Fruit fly (Drosophila melanogaster) whole organism, embryonic: Measurements from ENCODE around the gene CG42710.

Experiments used
- B-H2 ChIP-seq: fragments of 200-800 bp; sonication (Bioruptor generic); optimal IDR thresholded peaks from 2 replicates; lab custom pipeline; 2018; ENCODE audit warnings: missing biosample characterization, mild to moderate bottlenecking, missing genetic modification characterization
- BtbVII ChIP-seq: fragments of 200-800 bp; sonication (Bioruptor generic); optimal IDR thresholded peaks from 3 replicates; lab custom pipeline; 2017; ENCODE audit warnings: missing biosample characterization, mild to moderate bottlenecking, missing genetic modification characterization
- CG10959 ChIP-seq: fragments of 200-800 bp; sonication (Bioruptor generic); IDR thresholded peaks from 2 replicates; pipeline ENCODE4 v1.3.6; 2022; ENCODE audit warnings: missing biosample characterization, missing genetic modification characterization
- CG11723 ChIP-seq: fragments of 200-800 bp; sonication (Bioruptor generic); optimal IDR thresholded peaks from 2 replicates; lab custom pipeline; 2017; ENCODE audit warnings: missing biosample characterization, mild to moderate bottlenecking, missing genetic modification characterization
- CG14014 ChIP-seq: fragments of 200-800 bp; sonication (Bioruptor generic); IDR thresholded peaks from 2 replicates; pipeline ENCODE4 v1.3.6; 2022; ENCODE audit warnings: missing biosample characterization, missing genetic modification characterization
- CG1529 ChIP-seq: fragments of 200-800 bp; sonication (Bioruptor generic); optimal IDR thresholded peaks from 3 replicates; lab custom pipeline; 2018; ENCODE audit warnings: missing biosample characterization, missing genetic modification characterization
- CG1792 ChIP-seq: fragments of 200-800 bp; sonication (Bioruptor generic); optimal IDR thresholded peaks from 2 replicates; lab custom pipeline; 2016; ENCODE audit warnings: missing biosample characterization, missing genetic modification characterization
- CG2712 ChIP-seq: fragments of 200-800 bp; optimal IDR thresholded peaks from 3 replicates; lab custom pipeline; 2019; ENCODE audit warnings: missing biosample characterization, mild to moderate bottlenecking, missing genetic modification characterization, moderate library complexity
- CG2889 ChIP-seq: fragments of 200-800 bp; sonication (Bioruptor generic); IDR thresholded peaks from 3 replicates; pipeline ENCODE4 v1.3.6; 2022; ENCODE audit warnings: missing biosample characterization, missing genetic modification characterization
- CG34376 ChIP-seq: fragments of 200-800 bp; sonication (Bioruptor generic); optimal IDR thresholded peaks from 2 replicates; lab custom pipeline; 2018; ENCODE audit warnings: missing biosample characterization, mild to moderate bottlenecking, missing genetic modification characterization
- CG3847 ChIP-seq: fragments of 200-800 bp; sonication (Bioruptor generic); IDR thresholded peaks from 2 replicates; pipeline ENCODE4 v1.3.6; 2022; ENCODE audit warnings: missing biosample characterization, missing genetic modification characterization
- CG42726 ChIP-seq: fragments of 200-800 bp; sonication (Bioruptor generic); IDR thresholded peaks from 2 replicates; pipeline ENCODE4 v1.3.6; 2022; ENCODE audit warnings: missing biosample characterization, missing genetic modification characterization; ENCODE audit not compliant: partially characterized antibody
- CG6854 ChIP-seq: fragments of 200-800 bp; sonication (Bioruptor generic); optimal IDR thresholded peaks from 3 replicates; lab custom pipeline; 2017; ENCODE audit warnings: missing biosample characterization, mild to moderate bottlenecking, missing genetic modification characterization
- CG9437 ChIP-seq: fragments of 200-800 bp; sonication (Bioruptor generic); optimal IDR thresholded peaks from 2 replicates; lab custom pipeline; 2018; ENCODE audit warnings: missing biosample characterization, mild to moderate bottlenecking, missing genetic modification characterization
- CG9932 ChIP-seq: fragments of 200-800 bp; sonication (Bioruptor generic); IDR thresholded peaks from 2 replicates; pipeline ENCODE4 v1.3.6; 2022; ENCODE audit warnings: missing biosample characterization, missing genetic modification characterization
- CHES-1-like ChIP-seq: fragments of 200-800 bp; sonication (Bioruptor generic); optimal IDR thresholded peaks from 2 replicates; lab custom pipeline; 2016; ENCODE audit warnings: missing biosample characterization, missing genetic modification characterization
- Fer1 ChIP-seq: fragments of 200-800 bp; sonication (Bioruptor generic); optimal IDR thresholded peaks from 2 replicates; lab custom pipeline; 2017; ENCODE audit warnings: missing biosample characterization, mild to moderate bottlenecking, missing genetic modification characterization
- Hsf ChIP-seq: fragments of 200-800 bp; sonication (Bioruptor generic); optimal IDR thresholded peaks from 3 replicates; lab custom pipeline; 2016; ENCODE audit warnings: missing biosample characterization, missing genetic modification characterization
- Mad ChIP-seq: fragments of 200-800 bp; sonication (Bioruptor generic); optimal IDR thresholded peaks from 2 replicates; lab custom pipeline; 2016; ENCODE audit warnings: missing biosample characterization, missing genetic modification characterization
- Mes4 ChIP-seq: fragments of 200-800 bp; sonication (Bioruptor generic); optimal IDR thresholded peaks from 2 replicates; lab custom pipeline; 2016; ENCODE audit warnings: missing biosample characterization, missing genetic modification characterization
- Oaz ChIP-seq: fragments of 200-800 bp; sonication (Bioruptor generic); IDR thresholded peaks from 2 replicates; pipeline ENCODE4 v1.3.6; 2022; ENCODE audit warnings: missing biosample characterization, missing genetic modification characterization
- amos ChIP-seq: fragments of 200-800 bp; sonication (Bioruptor generic); IDR thresholded peaks from 2 replicates; pipeline ENCODE4 v1.3.6; 2022; ENCODE audit warnings: missing biosample characterization, missing genetic modification characterization; ENCODE audit not compliant: partially characterized antibody
- ash1 ChIP-seq: fragments of 200-800 bp; sonication (Bioruptor generic); optimal IDR thresholded peaks from 2 replicates; lab custom pipeline; 2018; ENCODE audit warnings: missing biosample characterization, mild to moderate bottlenecking, missing genetic modification characterization
- bsh ChIP-seq, 2 experiments: fragments of 200-800 bp; sonication (Bioruptor generic); optimal IDR thresholded peaks; 2 replicates each; lab custom pipeline; 2017 to 2018; ENCODE audit warnings: mild to moderate bottlenecking in 2 of 2, missing biosample characterization in 2 of 2, missing genetic modification characterization in 2 of 2, moderate library complexity in 1 of 2
- chinmo ChIP-seq: fragments of 200-800 bp; sonication (Bioruptor generic); IDR thresholded peaks from 4 replicates; pipeline ENCODE4 v1.3.6; 2022; ENCODE audit warnings: missing biosample characterization, missing genetic modification characterization; ENCODE audit not compliant: partially characterized antibody
- dmrt99B ChIP-seq: fragments of 200-800 bp; sonication (Bioruptor generic); optimal IDR thresholded peaks from 2 replicates; lab custom pipeline; 2018; ENCODE audit warnings: missing biosample characterization, mild to moderate bottlenecking, missing genetic modification characterization, moderate library complexity
- eve ChIP-seq, 2 experiments: fragments of >200 bp; optimal IDR thresholded peaks; 2 replicates each; lab custom pipeline; 2017; ENCODE audit warnings: missing biosample characterization in 2 of 2, missing genetic modification characterization in 2 of 2
- grau ChIP-seq: fragments of 200-800 bp; optimal IDR thresholded peaks from 3 replicates; lab custom pipeline; 2019; ENCODE audit warnings: missing biosample characterization, mild to moderate bottlenecking, missing genetic modification characterization, moderate library complexity
- gro ChIP-seq: fragments of 200-800 bp; sonication (Bioruptor generic); optimal IDR thresholded peaks from 2 replicates; lab custom pipeline; 2016; ENCODE audit warnings: missing biosample characterization, missing genetic modification characterization
- hb ChIP-seq: fragments of 200-800 bp; sonication (Bioruptor generic); IDR thresholded peaks from 3 replicates; pipeline ENCODE4 v1.3.6; 2022; ENCODE audit warnings: missing biosample characterization, missing genetic modification characterization; ENCODE audit not compliant: partially characterized antibody
- kah ChIP-seq: fragments of 200-800 bp; sonication (Bioruptor generic); optimal IDR thresholded peaks from 2 replicates; lab custom pipeline; 2018; ENCODE audit warnings: missing biosample characterization, mild to moderate bottlenecking, missing genetic modification characterization
- kay ChIP-seq: fragments of 200-800 bp; sonication (Bioruptor generic); optimal IDR thresholded peaks from 2 replicates; lab custom pipeline; 2016; ENCODE audit warnings: missing biosample characterization, missing genetic modification characterization
- lab ChIP-seq: fragments of 200-800 bp; sonication (Bioruptor generic); optimal IDR thresholded peaks from 3 replicates; lab custom pipeline; 2017; ENCODE audit warnings: missing biosample characterization, missing genetic modification characterization, mild to moderate bottlenecking, moderate library complexity, missing genetic modification reagents
- lov ChIP-seq, 2 experiments: fragments of 200-800 bp in 1 of 2; fragments of >200 bp in 1 of 2; sonication (Bioruptor generic) in 1 of 2; IDR thresholded peaks in 1 of 2; optimal IDR thresholded peaks in 1 of 2; 2 replicates in 1 of 2; 3 replicates in 1 of 2; pipeline versions ENCODE4 v1.3.6 to Lab custom; 2017 to 2022; ENCODE audit warnings: missing biosample characterization in 1 of 2, missing genetic modification characterization in 1 of 2
- luna ChIP-seq: fragments of 200-800 bp; sonication (Bioruptor generic); optimal IDR thresholded peaks from 2 replicates; lab custom pipeline; 2016; ENCODE audit warnings: missing biosample characterization, missing genetic modification characterization
- mam ChIP-seq: fragments of 200-800 bp; sonication (Bioruptor generic); optimal IDR thresholded peaks from 3 replicates; lab custom pipeline; 2016; ENCODE audit warnings: missing biosample characterization, missing genetic modification characterization
- onecut ChIP-seq: fragments of 200-800 bp; sonication (Bioruptor generic); IDR thresholded peaks from 2 replicates; pipeline ENCODE4 v1.3.6; 2022; ENCODE audit warnings: missing biosample characterization, missing genetic modification characterization
- pros ChIP-seq: fragments of 200-800 bp; sonication (Bioruptor generic); optimal IDR thresholded peaks from 3 replicates; lab custom pipeline; 2019; ENCODE audit warnings: missing biosample characterization, mild to moderate bottlenecking, missing genetic modification characterization, moderate library complexity
- sens-2 ChIP-seq: fragments of 200-800 bp; sonication (Bioruptor generic); IDR thresholded peaks from 2 replicates; pipeline ENCODE4 v1.3.6; 2022; ENCODE audit warnings: missing biosample characterization, missing genetic modification characterization
- vfl ChIP-seq: fragments of 200-800 bp; sonication (Bioruptor generic); optimal IDR thresholded peaks from 2 replicates; lab custom pipeline; 2016; ENCODE audit warnings: missing biosample characterization, missing genetic modification characterization

The CG42710 gene

dm6 chr2L:8735572-8735996 is 46.7 kb downstream of the CG42710 start (continued):
- TF ChIP-seq amos (GFP tag; lab: Robert Waterston, UW), result peak; percentile 48; the same call in 1 of the 2 replicates
- TF ChIP-seq CG1792 (GFP tag; lab: Kevin White, UChicago), result peak; percentile 9
- peak; percentile 45 for TF ChIP-seq CG9932 (GFP tag; lab: Robert Waterston, UW)
- peak; percentile 4 for TF ChIP-seq pros
- peak; percentile 38 for TF ChIP-seq kay (GFP tag; lab: Kevin White, UChicago)
- TF ChIP-seq CG14014 (GFP tag; lab: Robert Waterston, UW), result peak; percentile 44; the same call in 1 of the 2 replicates
- TF ChIP-seq gro, result peak; percentile 84
- TF ChIP-seq Hsf (GFP tag; lab: Kevin White, UChicago), result no peak
- peak; percentile 33 for TF ChIP-seq grau (tag; lab: Kevin White, UChicago)
- peak; percentile 11 for TF ChIP-seq CG11723 (GFP tag; lab: Kevin White, UChicago)
- no peak for TF ChIP-seq CG2889
- TF ChIP-seq CG3847 (GFP tag; lab: Robert Waterston, UW), result peak; percentile 37
- TF ChIP-seq kah, result peak; percentile 4
- peak; percentile 30 for TF ChIP-seq dmrt99B (tag; lab: Kevin White, UChicago)
- TF ChIP-seq CG34376 (GFP tag; lab: Kevin White, UChicago), result peak; percentile 87
- TF ChIP-seq CG9437 (GFP tag; lab: Kevin White, UChicago), result peak; percentile 32
- peak; percentile 5 for TF ChIP-seq mam
- peak; percentile 25; the same call in 1 of the 2 replicates for TF ChIP-seq Oaz (GFP tag; lab: Robert Waterston, UW)
- TF ChIP-seq Mes4 (GFP tag; lab: Kevin White, UChicago), result peak; percentile 0
- TF ChIP-seq bsh (GFP tag; optimal IDR thresholded peaks at IDR 0.05; lab: Kevin White, UChicago), result peak in 1 of 2 experiments; percentile 30
- TF ChIP-seq vfl (GFP tag; lab: Kevin White, UChicago), result peak; percentile 7
- peak; percentile 69 for TF ChIP-seq CG42726 (GFP tag; lab: Robert Waterston, UW)
- no peak for TF ChIP-seq CG1529 (GFP tag; lab: Kevin White, UChicago)
- 0 out of 2 replicates have a peak, but pooled peaks have one; percentile 39 for TF ChIP-seq sens-2 (GFP tag; lab: Robert Waterston, UW)
- TF ChIP-seq Fer1, result peak; percentile 77
- peak; percentile 7 for TF ChIP-seq CG2712
- no peak for TF ChIP-seq lov (optimal IDR thresholded peaks at IDR 0.05; lab: Kevin White, UChicago)
- peak; percentile 64; the same call in 1 of the 3 replicates for TF ChIP-seq lov (GFP tag; IDR thresholded peaks at IDR 0.05; lab: Robert Waterston, UW)
- TF ChIP-seq ash1 (GFP tag; lab: Kevin White, UChicago), result peak; percentile 25
- peak; percentile 35 for TF ChIP-seq CHES-1-like (GFP tag; lab: Kevin White, UChicago)
- peak; percentile 99 for TF ChIP-seq chinmo (GFP tag; lab: Robert Waterston, UW)
- TF ChIP-seq CG10959 (GFP tag; lab: Robert Waterston, UW), result no peak
- TF ChIP-seq hb (GFP tag; lab: Robert Waterston, UW), result no peak
- TF ChIP-seq CG6854 (GFP tag; lab: Kevin White, UChicago), result peak; percentile 38
- peak; percentile 8 for TF ChIP-seq luna (GFP tag; lab: Kevin White, UChicago)
- peak; percentile 83 for TF ChIP-seq lab (GFP tag; lab: Kevin White, UChicago)
- TF ChIP-seq BtbVII (GFP tag; lab: Kevin White, UChicago), result peak; percentile 75
- TF ChIP-seq Mad (GFP tag; lab: Kevin White, UChicago), result peak; percentile 24
- TF ChIP-seq onecut, result peak; percentile 68
- peak; percentile 46 for TF ChIP-seq B-H2 (GFP tag; lab: Kevin White, UChicago)
- TF ChIP-seq eve (GFP tag; optimal IDR thresholded peaks at IDR 0.05; lab: Kevin White, UChicago), result no peak
- TF ChIP-seq, all 482 proteins: peak for 202
